Fruit fly (Drosophila melanogaster) whole organism, embryonic: ENCODE data around the gene CG5886.
A peak's percentile ranks its signal among the peaks of the same experiment; 100 is the strongest.

Experiments
- Atf-2 ChIP-seq: fragments of 200-800 bp; sonication (Bioruptor generic); optimal IDR thresholded peaks from 2 replicates; lab custom pipeline; 2016; ENCODE audit warnings: missing biosample characterization, missing genetic modification characterization
- Atf3 ChIP-seq: fragments of 200-800 bp; sonication (Bioruptor generic); optimal IDR thresholded peaks from 3 replicates; lab custom pipeline; 2016; ENCODE audit warnings: missing biosample characterization, missing genetic modification characterization
- CG10543 ChIP-seq: fragments of 200-800 bp; sonication (Bioruptor generic); optimal IDR thresholded peaks from 3 replicates; lab custom pipeline; 2017; ENCODE audit warnings: missing biosample characterization, mild to moderate bottlenecking, missing genetic modification characterization, moderate library complexity
- CG11247 ChIP-seq: fragments of 200-800 bp; sonication (Bioruptor generic); IDR thresholded peaks from 2 replicates; pipeline ENCODE4 v1.3.6; 2022; ENCODE audit warnings: missing biosample characterization, missing genetic modification characterization
- CG12659 ChIP-seq: fragments of 200-800 bp; sonication (Bioruptor generic); optimal IDR thresholded peaks from 3 replicates; lab custom pipeline; 2017; ENCODE audit warnings: mild to moderate bottlenecking, missing biosample characterization, missing genetic modification reagents, missing genetic modification characterization
- CG14965 ChIP-seq: fragments of 200-800 bp; sonication (Bioruptor generic); optimal IDR thresholded peaks from 2 replicates; lab custom pipeline; 2016; ENCODE audit warnings: missing biosample characterization, missing genetic modification characterization, borderline replicate concordance
- CG1647 ChIP-seq: fragments of 200-800 bp; sonication (Bioruptor generic); optimal IDR thresholded peaks from 3 replicates; lab custom pipeline; 2016; ENCODE audit warnings: missing biosample characterization, missing genetic modification characterization
- CG16863 ChIP-seq: fragments of 200-800 bp; sonication (Bioruptor generic); optimal IDR thresholded peaks from 3 replicates; lab custom pipeline; 2016; ENCODE audit warnings: missing biosample characterization, missing genetic modification characterization
- CG17385 ChIP-seq: fragments of 200-800 bp; sonication (Bioruptor generic); optimal IDR thresholded peaks from 3 replicates; lab custom pipeline; 2018; ENCODE audit warnings: missing biosample characterization, mild to moderate bottlenecking, missing genetic modification characterization
- CG18262 ChIP-seq: fragments of 200-800 bp; optimal IDR thresholded peaks from 3 replicates; lab custom pipeline; 2019; ENCODE audit warnings: missing biosample characterization, mild to moderate bottlenecking, missing genetic modification characterization, moderate library complexity
- CG1832 ChIP-seq: fragments of 200-800 bp; sonication (Bioruptor generic); optimal IDR thresholded peaks from 2 replicates; lab custom pipeline; 2017; ENCODE audit warnings: missing biosample characterization, mild to moderate bottlenecking, missing genetic modification characterization, inconsistent platforms
- CG2889 ChIP-seq: fragments of 200-800 bp; sonication (Bioruptor generic); IDR thresholded peaks from 3 replicates; pipeline ENCODE4 v1.3.6; 2022; ENCODE audit warnings: missing biosample characterization, missing genetic modification characterization
- CG31365 ChIP-seq: fragments of 200-800 bp; sonication (Bioruptor generic); optimal IDR thresholded peaks from 2 replicates; lab custom pipeline; 2018; ENCODE audit warnings: missing biosample characterization, mild to moderate bottlenecking, missing genetic modification characterization
- CG3407 ChIP-seq: fragments of 200-800 bp; sonication (Bioruptor generic); optimal IDR thresholded peaks from 2 replicates; lab custom pipeline; 2018; ENCODE audit warnings: missing biosample characterization, mild to moderate bottlenecking, missing genetic modification characterization
- CG34422 ChIP-seq: fragments of 200-800 bp; sonication (Bioruptor generic); IDR thresholded peaks from 3 replicates; pipeline ENCODE4 v1.3.6; 2022; ENCODE audit warnings: missing biosample characterization, missing genetic modification characterization
- CG4820 ChIP-seq: fragments of 200-800 bp; sonication (Bioruptor generic); optimal IDR thresholded peaks from 3 replicates; lab custom pipeline; 2016; ENCODE audit warnings: missing biosample characterization, missing genetic modification characterization
- CG7556 ChIP-seq: fragments of 200-800 bp; sonication (Bioruptor generic); optimal IDR thresholded peaks from 2 replicates; lab custom pipeline; 2017; ENCODE audit warnings: missing biosample characterization, mild to moderate bottlenecking, missing genetic modification characterization
- CG7745 ChIP-seq: fragments of 200-800 bp; sonication (Bioruptor generic); optimal IDR thresholded peaks from 2 replicates; lab custom pipeline; 2018; ENCODE audit warnings: missing biosample characterization, mild to moderate bottlenecking, missing genetic modification characterization, moderate library complexity
- CG8359 ChIP-seq: fragments of 200-800 bp; sonication (Bioruptor generic); optimal IDR thresholded peaks from 2 replicates; lab custom pipeline; 2017; ENCODE audit warnings: missing biosample characterization, mild to moderate bottlenecking, missing genetic modification characterization, borderline replicate concordance
- CG8765 ChIP-seq: fragments of 200-800 bp; sonication (Bioruptor generic); IDR thresholded peaks from 2 replicates; pipeline ENCODE4 v1.3.6; 2022; ENCODE audit warnings: missing biosample characterization, missing genetic modification characterization
- CG8924 ChIP-seq: fragments of 200-800 bp; optimal IDR thresholded peaks from 3 replicates; lab custom pipeline; 2019; ENCODE audit warnings: missing biosample characterization, mild to moderate bottlenecking, missing genetic modification characterization, moderate library complexity
- Dip3 ChIP-seq: fragments of 200-800 bp; sonication (Bioruptor generic); optimal IDR thresholded peaks from 3 replicates; lab custom pipeline; 2016; ENCODE audit warnings: missing biosample characterization, missing genetic modification characterization
- Ets97D ChIP-seq: fragments of 200-800 bp; sonication (Bioruptor generic); optimal IDR thresholded peaks from 3 replicates; lab custom pipeline; 2016; ENCODE audit warnings: missing biosample characterization, missing genetic modification characterization
- HmgZ ChIP-seq: fragments of 200-800 bp; sonication (Bioruptor generic); optimal IDR thresholded peaks from 2 replicates; lab custom pipeline; 2018; ENCODE audit warnings: missing biosample characterization, mild to moderate bottlenecking, missing genetic modification characterization
- Jarid2 ChIP-seq: fragments of 200-800 bp; sonication (Bioruptor generic); optimal IDR thresholded peaks from 3 replicates; lab custom pipeline; 2017; ENCODE audit warnings: mild to moderate bottlenecking, missing biosample characterization, missing genetic modification reagents, missing genetic modification characterization
- Kr ChIP-seq: fragments of 200-800 bp; sonication (Bioruptor generic); optimal IDR thresholded peaks from 2 replicates; lab custom pipeline; 2017; ENCODE audit warnings: missing biosample characterization, mild to moderate bottlenecking, missing genetic modification characterization
- Myb ChIP-seq: fragments of 200-800 bp; sonication (Bioruptor generic); optimal IDR thresholded peaks from 2 replicates; lab custom pipeline; 2016; ENCODE audit warnings: missing biosample characterization, missing genetic modification characterization
- NFAT ChIP-seq: fragments of 200-800 bp; sonication (Bioruptor generic); IDR thresholded peaks from 2 replicates; pipeline ENCODE4 v1.3.6; 2022; ENCODE audit warnings: missing biosample characterization, missing genetic modification characterization
- Nf-YB ChIP-seq: fragments of 200-800 bp; sonication (Bioruptor generic); optimal IDR thresholded peaks from 3 replicates; lab custom pipeline; 2019; ENCODE audit warnings: missing biosample characterization, mild to moderate bottlenecking, missing genetic modification characterization, moderate library complexity
- Oli ChIP-seq: fragments of 200-800 bp; sonication (Bioruptor generic); optimal IDR thresholded peaks from 2 replicates; lab custom pipeline; 2018; ENCODE audit warnings: missing biosample characterization, mild to moderate bottlenecking, missing genetic modification characterization, moderate library complexity
- Side ChIP-seq: fragments of 200-800 bp; sonication (Bioruptor generic); optimal IDR thresholded peaks from 2 replicates; lab custom pipeline; 2016; ENCODE audit warnings: missing biosample characterization, missing genetic modification characterization
- Spps ChIP-seq: fragments of 200-800 bp; sonication (Bioruptor generic); optimal IDR thresholded peaks from 2 replicates; lab custom pipeline; 2018; ENCODE audit warnings: missing biosample characterization, mild to moderate bottlenecking, missing genetic modification characterization
- Sry-δ ChIP-seq: fragments of 200-800 bp; sonication (Bioruptor generic); optimal IDR thresholded peaks from 2 replicates; lab custom pipeline; 2016; ENCODE audit warnings: missing biosample characterization, missing genetic modification characterization
- Ssrp ChIP-seq: fragments of 200-800 bp; sonication (Bioruptor generic); optimal IDR thresholded peaks from 2 replicates; lab custom pipeline; 2018; ENCODE audit warnings: missing biosample characterization, mild to moderate bottlenecking, missing genetic modification characterization, moderate library complexity
- Trl ChIP-seq, 3 experiments: fragments of >200 bp in 2 of 3; fragments of 200-800 bp in 1 of 3; sonication (Bioruptor generic) in 1 of 3; optimal IDR thresholded peaks; 2 replicates in 1 of 3; 3 replicates in 2 of 3; lab custom pipeline; 2016 to 2017; ENCODE audit warnings: missing biosample characterization in 1 of 3, missing genetic modification characterization in 1 of 3
- aop ChIP-seq: fragments of 200-800 bp; sonication (Bioruptor generic); IDR thresholded peaks from 2 replicates; pipeline ENCODE4 v1.3.6; 2022; ENCODE audit warnings: missing biosample characterization, missing genetic modification characterization
- dati ChIP-seq: fragments of 200-800 bp; sonication (Bioruptor generic); IDR thresholded peaks from 2 replicates; pipeline ENCODE4 v1.3.6; 2022; ENCODE audit warnings: missing biosample characterization, missing genetic modification characterization
- dmrt99B ChIP-seq: fragments of 200-800 bp; sonication (Bioruptor generic); optimal IDR thresholded peaks from 2 replicates; lab custom pipeline; 2018; ENCODE audit warnings: missing biosample characterization, mild to moderate bottlenecking, missing genetic modification characterization, moderate library complexity
- esg ChIP-seq: fragments of 200-800 bp; sonication (Bioruptor generic); conservative IDR thresholded peaks from 2 replicates; pipeline ENCODE4 v1.3.6; 2022; ENCODE audit warnings: missing biosample characterization, missing genetic modification characterization
- gcm2 ChIP-seq: fragments of 200-800 bp; sonication (Bioruptor generic); optimal IDR thresholded peaks from 2 replicates; lab custom pipeline; 2016; ENCODE audit warnings: missing biosample characterization, missing genetic modification characterization
- h ChIP-seq: fragments of >200 bp; optimal IDR thresholded peaks from 2 replicates; lab custom pipeline; 2017
- ham ChIP-seq: fragments of 200-800 bp; sonication (Bioruptor generic); IDR thresholded peaks from 2 replicates; pipeline ENCODE4 v1.3.6; 2022; ENCODE audit warnings: missing biosample characterization, missing genetic modification characterization
- her ChIP-seq: fragments of 200-800 bp; sonication (Bioruptor generic); optimal IDR thresholded peaks from 2 replicates; lab custom pipeline; 2016; ENCODE audit warnings: missing biosample characterization, missing genetic modification characterization
- kay ChIP-seq: fragments of 200-800 bp; sonication (Bioruptor generic); optimal IDR thresholded peaks from 2 replicates; lab custom pipeline; 2016; ENCODE audit warnings: missing biosample characterization, missing genetic modification characterization
- kni ChIP-seq: fragments of 200-800 bp; sonication (Bioruptor generic); optimal IDR thresholded peaks from 3 replicates; lab custom pipeline; 2017; ENCODE audit warnings: mild to moderate bottlenecking, missing biosample characterization, missing genetic modification reagents, missing genetic modification characterization
- lbe ChIP-seq: fragments of 200-800 bp; sonication (Bioruptor generic); optimal IDR thresholded peaks from 2 replicates; lab custom pipeline; 2016; ENCODE audit warnings: missing biosample characterization, mild to moderate bottlenecking, missing genetic modification characterization
- nerfin-1 ChIP-seq: fragments of 200-800 bp; sonication (Bioruptor generic); optimal IDR thresholded peaks from 3 replicates; lab custom pipeline; 2019; ENCODE audit warnings: missing biosample characterization, mild to moderate bottlenecking, missing genetic modification characterization, moderate library complexity
- sim ChIP-seq: fragments of 200-800 bp; sonication (Bioruptor generic); IDR thresholded peaks from 2 replicates; pipeline ENCODE4 v1.3.6; 2022; ENCODE audit warnings: missing biosample characterization, missing genetic modification characterization
- ttk ChIP-seq: fragments of 200-800 bp; sonication (Bioruptor generic); IDR thresholded peaks from 2 replicates; pipeline ENCODE4 v2.1.2; 2022; ENCODE audit warnings: missing biosample characterization, missing genetic modification characterization
- tx ChIP-seq: fragments of 200-800 bp; sonication (Bioruptor generic); optimal IDR thresholded peaks from 2 replicates; lab custom pipeline; 2016; ENCODE audit warnings: missing biosample characterization, missing genetic modification characterization
- wor ChIP-seq: fragments of 200-800 bp; sonication (Bioruptor generic); IDR thresholded peaks from 2 replicates; pipeline ENCODE4 v1.3.6; 2022; ENCODE audit warnings: missing biosample characterization, missing genetic modification characterization

CG5886 gene

dm6 chr3R:25879324-25879766 lies 27.9 kb downstream of the CG5886 start (continued):
- TF ChIP-seq CG8765 (GFP tag; lab: Robert Waterston, UW) (0 out of 2 replicates have a peak, but pooled peaks have one; percentile 24), aop (GFP tag; lab: Robert Waterston, UW) (peak; percentile 40; the same call in 1 of the 2 replicates), Sry-δ (GFP tag; lab: Kevin White, UChicago) (peak; percentile 35), CG34422 (GFP tag; lab: Robert Waterston, UW) (no peak; the same call in 2 of the 3 replicates), ham (GFP tag; lab: Robert Waterston, UW) (no peak), Trl (optimal IDR thresholded peaks at IDR 0.05; lab: Kevin White, UChicago) (no peak), Trl (GFP tag; optimal IDR thresholded peaks at IDR 0.05; lab: Kevin White, UChicago) (no peak), CG16863 (GFP tag; lab: Kevin White, UChicago) (peak; percentile 63), h (lab: Kevin White, UChicago) (no peak), Atf3 (GFP tag; lab: Kevin White, UChicago) (peak; percentile 48), CG1832 (GFP tag; lab: Kevin White, UChicago) (no peak), Jarid2 (GFP tag; lab: Kevin White, UChicago) (peak; percentile 20), kni (GFP tag; lab: Kevin White, UChicago) (no peak), CG8359 (peak; percentile 59), gcm2 (peak; percentile 54), CG11247 (peak; percentile 72; the same call in 1 of the 2 replicates), wor (GFP tag; lab: Robert Waterston, UW) (peak; percentile 74; the same call in 1 of the 2 replicates), Nf-YB (GFP tag; lab: Kevin White, UChicago) (peak; percentile 57), CG18262 (tag; lab: Kevin White, UChicago) (peak; percentile 88), Kr (GFP tag; lab: Kevin White, UChicago) (no peak), sim (GFP tag; lab: Robert Waterston, UW) (peak; percentile 60; the same call in 1 of the 2 replicates), CG4820 (peak; percentile 80), kay (GFP tag; lab: Kevin White, UChicago) (peak; percentile 54), ttk (GFP tag; lab: Robert Waterston, UW) (peak; percentile 73; the same call in 1 of the 2 replicates), CG17385 (peak; percentile 75), nerfin-1 (tag; lab: Kevin White, UChicago) (peak; percentile 72), CG14965 (GFP tag; lab: Kevin White, UChicago) (no peak), CG7556 (GFP tag; lab: Kevin White, UChicago) (peak; percentile 53), Atf-2 (GFP tag; lab: Kevin White, UChicago) (peak; percentile 72), CG1647 (GFP tag; lab: Kevin White, UChicago) (peak; percentile 53), CG31365 (tag; lab: Kevin White, UChicago) (peak; percentile 56), CG10543 (no peak), esg (GFP tag; lab: Robert Waterston, UW) (peak; percentile 66), Ssrp (tag; lab: Kevin White, UChicago) (peak; percentile 81), dmrt99B (tag; lab: Kevin White, UChicago) (peak; percentile 90), CG3407 (peak; percentile 37), CG12659 (GFP tag; lab: Kevin White, UChicago) (peak; percentile 76), CG2889 (no peak), CG8924 (tag; lab: Kevin White, UChicago) (peak; percentile 81), Side (peak; percentile 43), HmgZ (tag; lab: Kevin White, UChicago) (peak; percentile 52), tx (GFP tag; lab: Kevin White, UChicago) (peak; percentile 69), her (GFP tag; lab: Kevin White, UChicago) (no peak), lbe (no peak), CG7745 (no peak), Dip3 (peak; percentile 64), Spps (tag; lab: Kevin White, UChicago) (peak; percentile 57), Oli (tag; lab: Kevin White, UChicago) (peak; percentile 84), NFAT (GFP tag; lab: Robert Waterston, UW) (no peak), Ets97D (peak; percentile 55), Myb (peak; percentile 29), dati (GFP tag; lab: Robert Waterston, UW) (no peak)
